Fruit fly (Drosophila melanogaster) whole organism, embryonic: ENCODE results near the gene CG14537.

Source experiments
- Bdp1 ChIP-seq: fragments of 200-800 bp; sonication (Bioruptor generic); optimal IDR thresholded peaks from 3 replicates; lab custom pipeline; 2016; ENCODE audit warnings: missing biosample characterization, missing genetic modification characterization
- CG10267 ChIP-seq: fragments of 200-800 bp; sonication (Bioruptor generic); optimal IDR thresholded peaks from 2 replicates; lab custom pipeline; 2018; ENCODE audit warnings: missing biosample characterization, mild to moderate bottlenecking, missing genetic modification characterization, moderate library complexity
- CG10543 ChIP-seq: fragments of 200-800 bp; sonication (Bioruptor generic); optimal IDR thresholded peaks from 3 replicates; lab custom pipeline; 2017; ENCODE audit warnings: missing biosample characterization, mild to moderate bottlenecking, missing genetic modification characterization, moderate library complexity
- CG12391 ChIP-seq: fragments of 200-800 bp; sonication (Bioruptor generic); optimal IDR thresholded peaks from 3 replicates; lab custom pipeline; 2018; ENCODE audit warnings: missing biosample characterization, mild to moderate bottlenecking, missing genetic modification characterization, moderate library complexity
- CG13287 ChIP-seq: fragments of 200-800 bp; sonication (Bioruptor generic); IDR thresholded peaks from 2 replicates; pipeline ENCODE4 v1.3.6; 2022; ENCODE audit warnings: missing biosample characterization, missing genetic modification characterization; ENCODE audit not compliant: partially characterized antibody
- CG14667 ChIP-seq: fragments of 200-800 bp; sonication (Bioruptor generic); IDR thresholded peaks from 2 replicates; pipeline ENCODE4 v1.3.6; 2022; ENCODE audit warnings: missing biosample characterization, missing genetic modification characterization
- CG15601 ChIP-seq: fragments of 200-800 bp; sonication (Bioruptor generic); optimal IDR thresholded peaks from 3 replicates; lab custom pipeline; 2019; ENCODE audit warnings: missing biosample characterization, mild to moderate bottlenecking, missing genetic modification characterization, moderate library complexity
- CG16863 ChIP-seq: fragments of 200-800 bp; sonication (Bioruptor generic); optimal IDR thresholded peaks from 3 replicates; lab custom pipeline; 2016; ENCODE audit warnings: missing biosample characterization, missing genetic modification characterization
- CG17802 ChIP-seq: fragments of 200-800 bp; sonication (Bioruptor generic); optimal IDR thresholded peaks from 2 replicates; lab custom pipeline; 2018; ENCODE audit warnings: missing biosample characterization, mild to moderate bottlenecking, missing genetic modification characterization, moderate library complexity
- CG1832 ChIP-seq: fragments of 200-800 bp; sonication (Bioruptor generic); optimal IDR thresholded peaks from 2 replicates; lab custom pipeline; 2017; ENCODE audit warnings: missing biosample characterization, mild to moderate bottlenecking, missing genetic modification characterization, inconsistent platforms
- CG33557 ChIP-seq: fragments of 200-800 bp; sonication (Bioruptor generic); optimal IDR thresholded peaks from 2 replicates; lab custom pipeline; 2019; ENCODE audit warnings: missing biosample characterization, mild to moderate bottlenecking, missing genetic modification characterization, moderate library complexity
- CG3407 ChIP-seq: fragments of 200-800 bp; sonication (Bioruptor generic); optimal IDR thresholded peaks from 2 replicates; lab custom pipeline; 2018; ENCODE audit warnings: missing biosample characterization, mild to moderate bottlenecking, missing genetic modification characterization
- CG3995 ChIP-seq: fragments of 200-800 bp; sonication (Bioruptor generic); optimal IDR thresholded peaks from 3 replicates; lab custom pipeline; 2016; ENCODE audit warnings: missing biosample characterization, missing genetic modification characterization
- CG42726 ChIP-seq: fragments of 200-800 bp; sonication (Bioruptor generic); IDR thresholded peaks from 2 replicates; pipeline ENCODE4 v1.3.6; 2022; ENCODE audit warnings: missing biosample characterization, missing genetic modification characterization; ENCODE audit not compliant: partially characterized antibody
- CG7963 ChIP-seq: fragments of 200-800 bp; sonication (Bioruptor generic); IDR thresholded peaks from 3 replicates; pipeline ENCODE4 v1.3.6; 2022; ENCODE audit warnings: missing biosample characterization, missing genetic modification characterization; ENCODE audit not compliant: partially characterized antibody
- CG7987 ChIP-seq: fragments of 200-800 bp; sonication (Bioruptor generic); optimal IDR thresholded peaks from 2 replicates; lab custom pipeline; 2018; ENCODE audit warnings: missing biosample characterization, mild to moderate bottlenecking, missing genetic modification characterization, moderate library complexity
- CG8359 ChIP-seq: fragments of 200-800 bp; sonication (Bioruptor generic); optimal IDR thresholded peaks from 2 replicates; lab custom pipeline; 2017; ENCODE audit warnings: missing biosample characterization, mild to moderate bottlenecking, missing genetic modification characterization, borderline replicate concordance
- CG8478 ChIP-seq: fragments of >200 bp; optimal IDR thresholded peaks from 2 replicates; lab custom pipeline; 2018
- Dbx ChIP-seq: fragments of 200-800 bp; sonication (Bioruptor generic); IDR thresholded peaks from 3 replicates; pipeline ENCODE4 v1.3.6; 2022; ENCODE audit warnings: missing biosample characterization, missing genetic modification characterization
- Deaf1 ChIP-seq: fragments of 200-800 bp; optimal IDR thresholded peaks from 3 replicates; lab custom pipeline; 2019; ENCODE audit warnings: missing biosample characterization, mild to moderate bottlenecking, missing genetic modification characterization, moderate library complexity
- Dip2 ChIP-seq: fragments of 200-800 bp; sonication (Bioruptor generic); IDR thresholded peaks from 2 replicates; pipeline ENCODE4 v1.3.6; 2022; ENCODE audit warnings: missing biosample characterization, missing genetic modification characterization
- E2f2 ChIP-seq: fragments of 200-800 bp; sonication (Bioruptor generic); IDR thresholded peaks from 2 replicates; pipeline ENCODE4 v1.3.6; 2022; ENCODE audit warnings: missing biosample characterization, missing genetic modification characterization
- Fer1 ChIP-seq: fragments of 200-800 bp; sonication (Bioruptor generic); optimal IDR thresholded peaks from 2 replicates; lab custom pipeline; 2017; ENCODE audit warnings: missing biosample characterization, mild to moderate bottlenecking, missing genetic modification characterization
- Mad ChIP-seq: fragments of 200-800 bp; sonication (Bioruptor generic); optimal IDR thresholded peaks from 2 replicates; lab custom pipeline; 2016; ENCODE audit warnings: missing biosample characterization, missing genetic modification characterization
- Nf-YC ChIP-seq: fragments of 200-800 bp; optimal IDR thresholded peaks from 3 replicates; lab custom pipeline; 2019; ENCODE audit warnings: missing biosample characterization, mild to moderate bottlenecking, missing genetic modification characterization, moderate library complexity
- Opbp ChIP-seq: fragments of 200-800 bp; sonication (Bioruptor generic); IDR thresholded peaks from 3 replicates; pipeline ENCODE4 v1.3.6; 2022; ENCODE audit warnings: missing biosample characterization, missing genetic modification characterization; ENCODE audit not compliant: partially characterized antibody
- Ptx1 ChIP-seq: fragments of 200-800 bp; sonication (Bioruptor generic); IDR thresholded peaks from 2 replicates; pipeline ENCODE4 v1.3.6; 2022; ENCODE audit warnings: missing biosample characterization, missing genetic modification characterization
- Six4 ChIP-seq: fragments of 200-800 bp; sonication (Bioruptor generic); optimal IDR thresholded peaks from 2 replicates; lab custom pipeline; 2016; ENCODE audit warnings: missing biosample characterization, missing genetic modification characterization
- ap ChIP-seq: fragments of 200-800 bp; sonication (Bioruptor generic); IDR thresholded peaks from 2 replicates; pipeline ENCODE4 v1.3.6; 2022; ENCODE audit warnings: missing biosample characterization, missing genetic modification characterization
- bab2 ChIP-seq: fragments of 200-800 bp; sonication (Bioruptor generic); optimal IDR thresholded peaks from 2 replicates; lab custom pipeline; 2016; ENCODE audit warnings: missing biosample characterization, missing genetic modification characterization
- bcd ChIP-seq: fragments of 200-800 bp; sonication (Bioruptor generic); optimal IDR thresholded peaks from 2 replicates; lab custom pipeline; 2017; ENCODE audit warnings: missing biosample characterization, mild to moderate bottlenecking, missing genetic modification characterization
- cato ChIP-seq: fragments of 200-800 bp; sonication (Bioruptor generic); optimal IDR thresholded peaks from 2 replicates; lab custom pipeline; 2016; ENCODE audit warnings: missing biosample characterization, missing genetic modification characterization, borderline replicate concordance
- crol ChIP-seq: fragments of 200-800 bp; sonication (Bioruptor generic); IDR thresholded peaks from 2 replicates; pipeline ENCODE4 v1.3.6; 2022; ENCODE audit warnings: missing biosample characterization, missing genetic modification characterization
- da ChIP-seq: fragments of 200-800 bp; sonication (Bioruptor generic); optimal IDR thresholded peaks from 2 replicates; lab custom pipeline; 2016; ENCODE audit warnings: missing biosample characterization, missing genetic modification characterization
- danr ChIP-seq: fragments of 200-800 bp; sonication (Bioruptor generic); IDR thresholded peaks from 2 replicates; pipeline ENCODE4 v1.3.6; 2022; ENCODE audit warnings: missing biosample characterization, missing genetic modification characterization
- dimm ChIP-seq: fragments of 200-800 bp; sonication (Bioruptor generic); IDR thresholded peaks from 2 replicates; pipeline ENCODE4 v1.3.6; 2022; ENCODE audit warnings: missing biosample characterization, missing genetic modification characterization
- dysf ChIP-seq: fragments of 200-800 bp; sonication (Bioruptor generic); IDR thresholded peaks from 3 replicates; pipeline ENCODE4 v1.3.6; 2022; ENCODE audit warnings: missing biosample characterization, missing genetic modification characterization
- inv ChIP-seq: fragments of 200-800 bp; sonication (Bioruptor generic); IDR thresholded peaks from 2 replicates; pipeline ENCODE4 v1.3.6; 2022; ENCODE audit warnings: missing biosample characterization, missing genetic modification characterization; ENCODE audit not compliant: partially characterized antibody
- klu ChIP-seq: fragments of 200-800 bp; sonication (Bioruptor generic); IDR thresholded peaks from 2 replicates; pipeline ENCODE4 v1.3.6; 2022; ENCODE audit warnings: missing biosample characterization, missing genetic modification characterization
- lola ChIP-seq, 3 experiments: fragments of >200 bp in 2 of 3; fragments of 200-800 bp in 1 of 3; sonication (Bioruptor generic) in 1 of 3; optimal IDR thresholded peaks; 2 replicates each; lab custom pipeline; 2017 to 2019; ENCODE audit warnings: missing biosample characterization in 3 of 3, missing genetic modification characterization in 3 of 3, mild to moderate bottlenecking in 1 of 3, moderate library complexity in 1 of 3
- lov ChIP-seq, 2 experiments: fragments of 200-800 bp in 1 of 2; fragments of >200 bp in 1 of 2; sonication (Bioruptor generic) in 1 of 2; IDR thresholded peaks in 1 of 2; optimal IDR thresholded peaks in 1 of 2; 2 replicates in 1 of 2; 3 replicates in 1 of 2; pipeline versions ENCODE4 v1.3.6 to Lab custom; 2017 to 2022; ENCODE audit warnings: missing biosample characterization in 1 of 2, missing genetic modification characterization in 1 of 2
- org-1 ChIP-seq: fragments of 200-800 bp; sonication (Bioruptor generic); optimal IDR thresholded peaks from 2 replicates; lab custom pipeline; 2017; ENCODE audit warnings: missing biosample characterization, missing genetic modification characterization
- p53 ChIP-seq: fragments of 200-800 bp; sonication (Bioruptor generic); optimal IDR thresholded peaks from 2 replicates; lab custom pipeline; 2016; ENCODE audit warnings: missing biosample characterization, missing genetic modification characterization
- pho ChIP-seq: fragments of 200-800 bp; sonication (Bioruptor generic); optimal IDR thresholded peaks from 2 replicates; lab custom pipeline; 2016; ENCODE audit warnings: missing biosample characterization, missing genetic modification characterization
- pita ChIP-seq: fragments of 200-800 bp; sonication (Bioruptor generic); optimal IDR thresholded peaks from 2 replicates; lab custom pipeline; 2017; ENCODE audit warnings: missing biosample characterization, mild to moderate bottlenecking, missing genetic modification characterization
- rib ChIP-seq: fragments of 200-800 bp; sonication (Bioruptor generic); IDR thresholded peaks from 2 replicates; pipeline ENCODE4 v1.3.6; 2022; ENCODE audit warnings: missing biosample characterization, missing genetic modification characterization
- sim ChIP-seq: fragments of 200-800 bp; sonication (Bioruptor generic); IDR thresholded peaks from 2 replicates; pipeline ENCODE4 v1.3.6; 2022; ENCODE audit warnings: missing biosample characterization, missing genetic modification characterization
- sima ChIP-seq: fragments of 200-800 bp; sonication (Bioruptor generic); optimal IDR thresholded peaks from 2 replicates; lab custom pipeline; 2016; ENCODE audit warnings: missing biosample characterization, missing genetic modification characterization
- stwl ChIP-seq: fragments of 200-800 bp; sonication (Bioruptor generic); optimal IDR thresholded peaks from 3 replicates; lab custom pipeline; 2018; ENCODE audit warnings: missing biosample characterization, mild to moderate bottlenecking, missing genetic modification characterization, moderate library complexity
- unc-4 ChIP-seq: fragments of 200-800 bp; sonication (Bioruptor generic); IDR thresholded peaks from 2 replicates; pipeline ENCODE4 v1.3.6; 2022; ENCODE audit warnings: missing biosample characterization, missing genetic modification characterization; ENCODE audit not compliant: partially characterized antibody
- usp ChIP-seq: fragments of >200 bp; optimal IDR thresholded peaks from 2 replicates; lab custom pipeline; 2017; ENCODE audit warnings: missing biosample characterization, missing genetic modification characterization

Gene CG14537

dm6 chr2L:7872680-7873079 lies 32.4 kb downstream of the CG14537 start (continued):
- TF ChIP-seq lov (optimal IDR thresholded peaks at IDR 0.05; lab: Kevin White, UChicago) (no peak), lov (GFP tag; IDR thresholded peaks at IDR 0.05; lab: Robert Waterston, UW) (no peak), CG12391 (tag; lab: Kevin White, UChicago) (no peak), lola (GFP tag; optimal IDR thresholded peaks at IDR 0.05; lab: Kevin White, UChicago) (no peak), da (GFP tag; lab: Kevin White, UChicago) (no peak), klu (GFP tag; lab: Robert Waterston, UW) (no peak), E2f2 (GFP tag; lab: Robert Waterston, UW) (no peak), Deaf1 (no peak), Dip2 (no peak), CG15601 (tag; lab: Kevin White, UChicago) (no peak), CG3407 (GFP tag; lab: Kevin White, UChicago) (no peak), CG17802 (no peak), cato (no peak), sim (GFP tag; lab: Robert Waterston, UW) (no peak), pita (GFP tag; lab: Kevin White, UChicago) (no peak), CG1832 (GFP tag; lab: Kevin White, UChicago) (no peak), bcd (GFP tag; lab: Kevin White, UChicago) (no peak), Dbx (GFP tag; lab: Robert Waterston, UW) (no peak), rib (GFP tag; lab: Robert Waterston, UW) (no peak), CG8478 (lab: Kevin White, UChicago) (no peak), CG42726 (GFP tag; lab: Robert Waterston, UW) (peak; percentile 87), CG3995 (no peak), CG14667 (no peak), dimm (no peak), CG33557 (no peak), Nf-YC (no peak), CG13287 (GFP tag; lab: Robert Waterston, UW) (peak; percentile 74), Six4 (GFP tag; lab: Kevin White, UChicago) (no peak), usp (GFP tag; lab: Kevin White, UChicago) (no peak), danr (GFP tag; lab: Robert Waterston, UW) (no peak), CG7963 (GFP tag; lab: Robert Waterston, UW) (peak; percentile 69; the same call in 2 of the 3 replicates), Mad (GFP tag; lab: Kevin White, UChicago) (no peak), unc-4 (GFP tag; lab: Robert Waterston, UW) (peak; percentile 59), dysf (GFP tag; lab: Robert Waterston, UW) (no peak), CG16863 (no peak), inv (GFP tag; lab: Robert Waterston, UW) (peak; percentile 39; the same call in 1 of the 2 replicates), Opbp (GFP tag; lab: Robert Waterston, UW) (peak; percentile 92), pho (GFP tag; lab: Kevin White, UChicago) (no peak), p53 (GFP tag; lab: Kevin White, UChicago) (no peak), CG10543 (no peak), Ptx1 (GFP tag; lab: Robert Waterston, UW) (no peak), Bdp1 (GFP tag; lab: Kevin White, UChicago) (peak; percentile 96), CG8359 (GFP tag; lab: Kevin White, UChicago) (no peak), bab2 (GFP tag; lab: Kevin White, UChicago) (no peak), CG10267 (tag; lab: Kevin White, UChicago) (no peak), org-1 (GFP tag; lab: Kevin White, UChicago) (no peak), sima (GFP tag; lab: Kevin White, UChicago) (no peak), Fer1 (GFP tag; lab: Kevin White, UChicago) (no peak), stwl (tag; lab: Kevin White, UChicago) (no peak), ap (GFP tag; lab: Robert Waterston, UW) (no peak), CG7987 (no peak), crol (GFP tag; lab: Robert Waterston, UW) (no peak)
